Worm (Caenorhabditis elegans) whole organism, L4/young adult: Measurements from ENCODE around the gene mdt-22.

Experiments
- W03F9.2 ChIP-seq: fragments of 150-350 bp; optimal IDR thresholded peaks from 2 replicates; lab custom pipeline; 2014; ENCODE audit warnings: missing biosample characterization, missing genetic modification characterization
- dao-5 ChIP-seq: sonication (generic microtip); optimal IDR thresholded peaks from 2 replicates; lab custom pipeline; 2016; ENCODE audit warnings: missing genotype, missing genetic modification characterization, moderate library complexity, missing compliant biosample characterization
- him-1 ChIP-seq: sonication (generic microtip); optimal IDR thresholded peaks from 2 replicates; lab custom pipeline; 2016; ENCODE audit warnings: missing genotype, missing genetic modification reagents, missing genetic modification characterization, missing compliant biosample characterization

DNA sequence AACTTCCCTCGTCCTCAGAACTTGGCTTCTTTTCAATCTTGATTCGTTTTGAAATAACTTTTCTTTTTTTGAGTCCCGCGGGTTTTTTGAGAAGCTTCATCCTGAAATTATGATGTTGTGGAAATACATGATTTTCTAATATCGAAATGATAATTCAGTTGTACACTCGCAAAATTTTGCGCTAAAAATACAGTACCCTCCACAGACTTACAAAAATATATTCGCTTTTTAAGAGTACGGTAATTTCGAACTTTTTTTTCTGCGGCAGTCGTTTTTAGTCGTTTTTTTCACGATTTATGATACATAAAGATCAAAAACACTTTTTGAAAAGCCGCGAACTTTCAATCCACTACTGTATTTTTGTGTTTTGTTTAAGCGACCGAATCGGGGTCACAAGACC, 44.0 kb downstream of the mdt-22 start, which contains the start of gene pro-2:
- TF ChIP-seq dao-5 (tag; lab: Kevin White, UChicago) (no peak), him-1 (tag; lab: Kevin White, UChicago) (no peak), W03F9.2 (tag; lab: Kevin White, UChicago) (no peak)
